Fruit fly (Drosophila melanogaster) S2 (cell line): ENCODE results near the gene Irbp.

ENCODE experiments used
- CG8478 ChIP-seq: fragments of >200 bp; optimal IDR thresholded peaks from 2 replicates; lab custom pipeline; 2018
- CTCF ChIP-seq, 2 experiments: fragments of >200 bp; optimal IDR thresholded peaks; 2 replicates each; lab custom pipeline; 2018

- TF ChIP-seq CG8478 (lab: Kevin White, UChicago) (no peak), CTCF (optimal IDR thresholded peaks at IDR 0.05; lab: Kevin White, UChicago) (peak in 1 of 2 experiments; percentile 31)
Observed at dm6 chr3R:11437528-11437927, 27.7 kb downstream of the Irbp start, which contains the start of gene CG17230.
